Worm (Caenorhabditis elegans): ENCODE measurements around the gene F26D10.13.

F26D10.13 gene

ce11 chrIV:17294489-17294888, 29.9 kb upstream of the F26D10.13 start, which contains the start of gene T28F3.5:
TSS of gene T28F3.5 (plus strand) at chrIV:17294789.
- TF ChIP-seq Y55F3AM.14 (GFP tag; optimal IDR thresholded peaks at IDR 0.05) (no peak), sma-9 (GFP tag; optimal IDR thresholded peaks at IDR 0.05) (no peak), sma-9 (tag; optimal IDR thresholded peaks at IDR 0.05) (no peak), egl-27 (tag; optimal IDR thresholded peaks at IDR 0.05) (no peak), nhr-21 (tag; optimal IDR thresholded peaks at IDR 0.05) (no peak), elt-1 (tag; optimal IDR thresholded peaks at IDR 0.05) (no peak), snpc-4 (tag; optimal IDR thresholded peaks at IDR 0.05) (no peak), R02D3.7 (tag; optimal IDR thresholded peaks at IDR 0.05) (no peak), unc-62 (GFP tag; optimal IDR thresholded peaks at IDR 0.05) (no peak), lsy-2 (tag; optimal IDR thresholded peaks at IDR 0.05) (no peak), ama-1 (optimal IDR thresholded peaks at IDR 0.05) (no peak), ceh-16 (tag; optimal IDR thresholded peaks at IDR 0.05) (no peak), blmp-1 (tag; optimal IDR thresholded peaks at IDR 0.05; ENCODE audit: insufficient read depth) (no peak), ztf-11 (tag; optimal IDR thresholded peaks at IDR 0.05) (no peak), C34F6.9 (tag; optimal IDR thresholded peaks at IDR 0.05) (no peak), nhr-10 (tag; optimal IDR thresholded peaks at IDR 0.05) (no peak), aly-2 (tag; optimal IDR thresholded peaks at IDR 0.05) (no peak), lin-39 (tag; optimal IDR thresholded peaks at IDR 0.05) (no peak), ceh-82 (tag; optimal IDR thresholded peaks at IDR 0.05) (no peak), sem-4 (tag; optimal IDR thresholded peaks at IDR 0.05) (no peak), fos-1 (tag; optimal IDR thresholded peaks at IDR 0.05) (no peak)

- TF ChIP-seq nhr-129 (tag; optimal IDR thresholded peaks at IDR 0.05) (peak; percentile 20), C34F6.9 (tag; optimal IDR thresholded peaks at IDR 0.05) (peak; percentile 69), gmeb-1 (tag; optimal IDR thresholded peaks at IDR 0.05) (no peak), unc-55 (GFP tag; optimal IDR thresholded peaks at IDR 0.05) (peak; percentile 72)
Observed at ce11 chrIV:17293679-17294078, 29.1 kb upstream of the F26D10.13 start.

- TF ChIP-seq nhr-12 (tag; optimal IDR thresholded peaks at IDR 0.05) (no peak), unc-55 (GFP tag; optimal IDR thresholded peaks at IDR 0.05) (peak; percentile 11), unc-39 (tag; optimal IDR thresholded peaks at IDR 0.05) (no peak)
Observed at ce11 chrIV:17293068-17293467, 28.5 kb upstream of the F26D10.13 start.

ce11 chrIV:17292350-17292749, 27.7 kb upstream of the F26D10.13 start:
- TF ChIP-seq nhr-129 (tag; optimal IDR thresholded peaks at IDR 0.05) (peak; percentile 43), C34F6.9 (tag; optimal IDR thresholded peaks at IDR 0.05) (no peak), fos-1 (tag; optimal IDR thresholded peaks at IDR 0.05) (peak; percentile 23), lin-39 (tag; optimal IDR thresholded peaks at IDR 0.05) (no peak)

ce11 chrIV:17291629-17292199, 27.1 kb upstream of the F26D10.13 start, which contains the start of the genes T28F3.11 and slc-17.4:
TSS of gene T28F3.11 (minus strand) at chrIV:17291679.
TSS of gene slc-17.4 (minus strand) at chrIV:17291733.
- TF ChIP-seq zag-1 (tag; optimal IDR thresholded peaks at IDR 0.05) = no peak
- TF ChIP-seq lin-11 (tag; optimal IDR thresholded peaks at IDR 0.05) = no peak
- TF ChIP-seq lsy-2 (tag; optimal IDR thresholded peaks at IDR 0.05) = no peak
- no peak for TF ChIP-seq gmeb-1 (tag; optimal IDR thresholded peaks at IDR 0.05)
- no peak for TF ChIP-seq crh-2 (tag; optimal IDR thresholded peaks at IDR 0.05)
- peak; percentile 4 for TF ChIP-seq unc-55 (GFP tag; optimal IDR thresholded peaks at IDR 0.05)
- TF ChIP-seq R02D3.7 (tag; optimal IDR thresholded peaks at IDR 0.05) = no peak

- TF ChIP-seq nhr-129 (tag; optimal IDR thresholded peaks at IDR 0.05) (peak; percentile 55), sem-4 (tag; optimal IDR thresholded peaks at IDR 0.05) (no peak)
Observed at ce11 chrIV:17287908-17288675, 23.5 kb upstream of the F26D10.13 start, which contains the start of gene zipt-7.1. TSS of gene zipt-7.1 (minus strand) at chrIV:17288139.
